Fruit fly (Drosophila melanogaster) whole organism, prepupa: ENCODE measurements around the gene CG34308.

ENCODE experiments used
- Blimp-1 ChIP-seq: fragments of 200-800 bp; sonication (Bioruptor generic); optimal IDR thresholded peaks from 3 replicates; lab custom pipeline; 2017; ENCODE audit warnings: missing biosample characterization, missing genetic modification characterization, mild to moderate bottlenecking, moderate library complexity, missing genetic modification reagents
- CG10631 ChIP-seq: fragments of 200-800 bp; sonication (Bioruptor generic); optimal IDR thresholded peaks from 2 replicates; lab custom pipeline; 2016; ENCODE audit warnings: missing biosample characterization, missing genetic modification characterization
- CG10669 ChIP-seq: fragments of 200-800 bp; sonication (Bioruptor generic); optimal IDR thresholded peaks from 3 replicates; lab custom pipeline; 2018; ENCODE audit warnings: missing biosample characterization, mild to moderate bottlenecking, missing genetic modification characterization, moderate library complexity
- CG11294 ChIP-seq: fragments of 200-800 bp; sonication (Bioruptor generic); IDR thresholded peaks from 2 replicates; pipeline ENCODE4 v1.3.6; 2022; ENCODE audit warnings: missing biosample characterization, missing genetic modification characterization
- CG11762 ChIP-seq: fragments of 200-800 bp; sonication (Bioruptor generic); optimal IDR thresholded peaks from 3 replicates; lab custom pipeline; 2016; ENCODE audit warnings: missing biosample characterization, missing genetic modification characterization; ENCODE audit not compliant: insufficient read depth
- CG11902 ChIP-seq: fragments of 200-800 bp; sonication (Bioruptor generic); optimal IDR thresholded peaks from 3 replicates; lab custom pipeline; 2016; ENCODE audit warnings: missing biosample characterization, missing genetic modification characterization
- CG1621 ChIP-seq: fragments of 200-800 bp; sonication (Bioruptor generic); optimal IDR thresholded peaks from 3 replicates; lab custom pipeline; 2018; ENCODE audit warnings: missing biosample characterization, mild to moderate bottlenecking, missing genetic modification characterization
- CG16779 ChIP-seq: fragments of 200-800 bp; sonication (Bioruptor generic); optimal IDR thresholded peaks from 3 replicates; lab custom pipeline; 2017; ENCODE audit warnings: missing biosample characterization, mild to moderate bottlenecking, missing genetic modification characterization
- CG3032 ChIP-seq: fragments of 200-800 bp; optimal IDR thresholded peaks from 2 replicates; lab custom pipeline; 2019; ENCODE audit warnings: missing biosample characterization, mild to moderate bottlenecking, missing genetic modification characterization, moderate library complexity
- CG31627 ChIP-seq: fragments of 200-800 bp; sonication (Bioruptor generic); optimal IDR thresholded peaks from 3 replicates; lab custom pipeline; 2016; ENCODE audit warnings: missing biosample characterization, missing genetic modification characterization
- CG32006 ChIP-seq: fragments of 200-800 bp; sonication (Bioruptor generic); optimal IDR thresholded peaks from 3 replicates; lab custom pipeline; 2017; ENCODE audit warnings: missing biosample characterization, mild to moderate bottlenecking, missing genetic modification characterization
- CG3919 ChIP-seq: fragments of 200-800 bp; sonication (Bioruptor generic); optimal IDR thresholded peaks from 3 replicates; lab custom pipeline; 2016; ENCODE audit warnings: missing biosample characterization, missing genetic modification characterization
- CG4318 ChIP-seq: fragments of 200-800 bp; sonication (Bioruptor generic); optimal IDR thresholded peaks from 3 replicates; lab custom pipeline; 2017; ENCODE audit warnings: missing biosample characterization, mild to moderate bottlenecking, missing genetic modification characterization
- CG6163 ChIP-seq: fragments of 200-800 bp; sonication (Bioruptor generic); IDR thresholded peaks from 3 replicates; pipeline ENCODE4 v1.3.6; 2022; ENCODE audit warnings: missing biosample characterization, missing genetic modification characterization
- CG6276 ChIP-seq: fragments of 200-800 bp; sonication (Bioruptor generic); optimal IDR thresholded peaks from 2 replicates; lab custom pipeline; 2017; ENCODE audit warnings: missing biosample characterization, mild to moderate bottlenecking, missing genetic modification characterization
- CG6792 ChIP-seq: fragments of 200-800 bp; sonication (Bioruptor generic); optimal IDR thresholded peaks from 3 replicates; lab custom pipeline; 2016; ENCODE audit warnings: missing biosample characterization, missing genetic modification characterization
- CG6854 ChIP-seq: fragments of 200-800 bp; sonication (Bioruptor generic); optimal IDR thresholded peaks from 2 replicates; lab custom pipeline; 2017; ENCODE audit warnings: missing biosample characterization, mild to moderate bottlenecking, missing genetic modification characterization
- CG7368 ChIP-seq: fragments of 200-800 bp; sonication (Bioruptor generic); optimal IDR thresholded peaks from 3 replicates; lab custom pipeline; 2016; ENCODE audit warnings: missing biosample characterization, missing genetic modification characterization
- CG8119 ChIP-seq: fragments of 200-800 bp; sonication (Bioruptor generic); IDR thresholded peaks from 3 replicates; pipeline ENCODE4 v1.3.6; 2022; ENCODE audit warnings: missing biosample characterization, missing genetic modification characterization
- CG8632 ChIP-seq: fragments of 200-800 bp; sonication (Bioruptor generic); optimal IDR thresholded peaks from 3 replicates; lab custom pipeline; 2016; ENCODE audit warnings: missing biosample characterization, missing genetic modification characterization
- Eip78C ChIP-seq: fragments of 200-800 bp; sonication (Bioruptor generic); peaks from one replicate; lab custom pipeline; 2016; ENCODE audit warnings: missing biosample characterization, missing genetic modification characterization
- Ets96B ChIP-seq: fragments of 200-800 bp; optimal IDR thresholded peaks from 2 replicates; lab custom pipeline; 2019; ENCODE audit warnings: missing biosample characterization, mild to moderate bottlenecking, missing genetic modification characterization, moderate library complexity
- Hr38 ChIP-seq: sonication (Bioruptor generic); optimal IDR thresholded peaks from 2 replicates; lab custom pipeline; 2016; ENCODE audit warnings: missing biosample characterization, missing genetic modification characterization
- Hr39 ChIP-seq: fragments of 200-800 bp; sonication (Bioruptor generic); optimal IDR thresholded peaks from 2 replicates; lab custom pipeline; 2016; ENCODE audit warnings: missing biosample characterization, missing genetic modification characterization
- Lpt ChIP-seq: fragments of 200-800 bp; sonication (Bioruptor generic); optimal IDR thresholded peaks from 3 replicates; lab custom pipeline; 2016; ENCODE audit warnings: missing biosample characterization, missing genetic modification characterization
- Met ChIP-seq: fragments of 200-800 bp; sonication (Bioruptor generic); optimal IDR thresholded peaks from 3 replicates; lab custom pipeline; 2016; ENCODE audit warnings: missing biosample characterization, missing genetic modification characterization
- OdsH ChIP-seq: fragments of 200-800 bp; sonication (Bioruptor generic); optimal IDR thresholded peaks from 3 replicates; lab custom pipeline; 2016; ENCODE audit warnings: missing biosample characterization, missing genetic modification characterization
- Sox15 ChIP-seq: fragments of 200-800 bp; sonication (Bioruptor generic); optimal IDR thresholded peaks from 3 replicates; lab custom pipeline; 2016; ENCODE audit warnings: missing biosample characterization, missing genetic modification characterization
- achi ChIP-seq: fragments of 200-800 bp; sonication (Bioruptor generic); optimal IDR thresholded peaks from 3 replicates; lab custom pipeline; 2016; ENCODE audit warnings: missing biosample characterization, missing genetic modification characterization
- acj6 ChIP-seq: fragments of 200-800 bp; sonication (Bioruptor generic); optimal IDR thresholded peaks from 3 replicates; lab custom pipeline; 2016; ENCODE audit warnings: missing biosample characterization, missing genetic modification characterization
- dac ChIP-seq: fragments of 200-800 bp; sonication (Bioruptor generic); optimal IDR thresholded peaks from 2 replicates; lab custom pipeline; 2017; ENCODE audit warnings: missing biosample characterization, mild to moderate bottlenecking, missing genetic modification characterization
- dsx ChIP-seq: fragments of 200-800 bp; optimal IDR thresholded peaks from 3 replicates; lab custom pipeline; 2019; ENCODE audit warnings: missing biosample characterization, mild to moderate bottlenecking, missing genetic modification characterization, moderate library complexity; ENCODE audit not compliant: poor library complexity, severe bottlenecking
- esn ChIP-seq: fragments of 200-800 bp; sonication (Bioruptor generic); optimal IDR thresholded peaks from 2 replicates; lab custom pipeline; 2016; ENCODE audit warnings: missing biosample characterization, mild to moderate bottlenecking, missing genetic modification characterization, moderate library complexity
- fd85E ChIP-seq: fragments of 200-800 bp; sonication (Bioruptor generic); optimal IDR thresholded peaks from 3 replicates; lab custom pipeline; 2016; ENCODE audit warnings: missing biosample characterization, missing genetic modification characterization
- lz ChIP-seq: fragments of 200-800 bp; sonication (Bioruptor generic); optimal IDR thresholded peaks from 3 replicates; lab custom pipeline; 2016; ENCODE audit warnings: missing biosample characterization, missing genetic modification characterization
- net ChIP-seq: fragments of 200-800 bp; sonication (Bioruptor generic); optimal IDR thresholded peaks from 3 replicates; lab custom pipeline; 2016; ENCODE audit warnings: missing biosample characterization, missing genetic modification characterization
- pdm3 ChIP-seq: fragments of 200-800 bp; sonication (Bioruptor generic); optimal IDR thresholded peaks from 3 replicates; lab custom pipeline; 2016; ENCODE audit warnings: missing biosample characterization, missing genetic modification characterization
- salr ChIP-seq, 2 experiments: fragments of 200-800 bp; sonication (Bioruptor generic); optimal IDR thresholded peaks; 3 replicates each; lab custom pipeline; 2016 to 2018; ENCODE audit warnings: missing biosample characterization in 2 of 2, missing genetic modification characterization in 2 of 2, mild to moderate bottlenecking in 1 of 2
- spab ChIP-seq: fragments of 200-800 bp; sonication (Bioruptor generic); optimal IDR thresholded peaks from 2 replicates; lab custom pipeline; 2017; ENCODE audit warnings: missing biosample characterization, mild to moderate bottlenecking, missing genetic modification characterization, missing genetic modification reagents
- ss ChIP-seq, 2 experiments: fragments of 200-800 bp; sonication (Bioruptor generic); optimal IDR thresholded peaks; 2 replicates in 1 of 2; 3 replicates in 1 of 2; lab custom pipeline; 2017 to 2018; ENCODE audit warnings: mild to moderate bottlenecking in 2 of 2, missing biosample characterization in 2 of 2, missing genetic modification characterization in 2 of 2, moderate library complexity in 1 of 2
- svp ChIP-seq: fragments of 200-800 bp; sonication (Bioruptor generic); peaks from one replicate; lab custom pipeline; 2016; ENCODE audit warnings: missing biosample characterization, missing genetic modification characterization

CG34308 gene

dm6 chr3R:13091666-13092065, 2.6 kb downstream of the CG34308 start:
- TF ChIP-seq ss (GFP tag; optimal IDR thresholded peaks at IDR 0.05; lab: Kevin White, UChicago) (peak in 1 of 2 experiments; percentile 28), CG1621 (peak; percentile 6), net (GFP tag; lab: Kevin White, UChicago) (peak; percentile 7), CG7368 (no peak), dsx (GFP tag; lab: Kevin White, UChicago) (peak; percentile 24), CG3919 (GFP tag; lab: Kevin White, UChicago) (peak; percentile 37), salr (GFP tag; optimal IDR thresholded peaks at IDR 0.05; lab: Kevin White, UChicago) (no peak), acj6 (peak; percentile 2), Ets96B (peak; percentile 45), Hr39 (GFP tag; lab: Kevin White, UChicago) (no peak), svp (GFP tag; lab: Kevin White, UChicago) (peak; percentile 58), CG32006 (GFP tag; lab: Kevin White, UChicago) (peak; percentile 25), esn (GFP tag; lab: Kevin White, UChicago) (no peak), CG11294 (GFP tag; lab: Robert Waterston, UW) (no peak), pdm3 (GFP tag; lab: Kevin White, UChicago) (peak; percentile 30), spab (GFP tag; lab: Kevin White, UChicago) (peak; percentile 24), CG10631 (GFP tag; lab: Kevin White, UChicago) (peak; percentile 20), Eip78C (peak; percentile 74), OdsH (GFP tag; lab: Kevin White, UChicago) (peak; percentile 8), CG10669 (GFP tag; lab: Kevin White, UChicago) (peak; percentile 28), CG8119 (0 out of 3 replicates have a peak, but pooled peaks have one; percentile 29)
- TF ChIP-seq, all 60 proteins: peak for 16

dm6 chr3R:13117711-13118110, 28.7 kb downstream of the CG34308 start:
- peak; percentile 71 for TF ChIP-seq Eip78C
- TF ChIP-seq CG32006 (GFP tag; lab: Kevin White, UChicago), result peak; percentile 21
- no peak for TF ChIP-seq CG3919 (GFP tag; lab: Kevin White, UChicago)
- TF ChIP-seq svp (GFP tag; lab: Kevin White, UChicago), result peak; percentile 65
- no peak for TF ChIP-seq CG6792 (GFP tag; lab: Kevin White, UChicago)
- no peak for TF ChIP-seq Lpt (GFP tag; lab: Kevin White, UChicago)
- TF ChIP-seq CG10631 (GFP tag; lab: Kevin White, UChicago), result peak; percentile 0

DNA sequence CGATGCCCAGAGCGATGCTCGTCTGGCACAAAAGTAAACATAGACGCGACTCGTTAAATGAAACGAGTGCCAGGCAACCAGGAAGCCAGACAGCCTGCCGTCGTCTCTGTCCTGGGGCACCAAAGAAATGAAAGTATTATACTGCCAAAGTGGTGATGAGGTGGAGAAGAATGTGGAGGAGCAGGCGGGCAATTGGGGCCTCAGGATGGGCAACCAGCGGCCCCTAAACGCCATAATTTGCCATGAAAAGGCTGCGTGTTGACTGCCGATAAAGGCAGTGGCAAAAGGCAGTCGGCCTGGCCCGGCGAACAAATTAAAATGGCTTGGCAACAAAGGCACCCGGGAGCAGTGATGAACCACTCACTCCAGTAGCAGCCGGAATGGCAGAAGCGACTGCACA, 39.9 kb downstream of the CG34308 start:
- no peak for TF ChIP-seq CG6163
- TF ChIP-seq CG16779 (tag; lab: Kevin White, UChicago), result no peak
- no peak for TF ChIP-seq pdm3 (GFP tag; lab: Kevin White, UChicago)
- no peak for TF ChIP-seq CG11762
- TF ChIP-seq CG32006 (GFP tag; lab: Kevin White, UChicago), result no peak
- no peak for TF ChIP-seq CG1621
- TF ChIP-seq lz (GFP tag; lab: Kevin White, UChicago), result no peak
- no peak for TF ChIP-seq Hr39 (GFP tag; lab: Kevin White, UChicago)
- no peak for TF ChIP-seq CG3032 (tag; lab: Kevin White, UChicago)
- TF ChIP-seq CG6854 (GFP tag; lab: Kevin White, UChicago), result no peak
- no peak for TF ChIP-seq CG8632 (GFP tag; lab: Kevin White, UChicago)
- no peak for TF ChIP-seq CG10669 (GFP tag; lab: Kevin White, UChicago)
- no peak for TF ChIP-seq fd85E (GFP tag; lab: Kevin White, UChicago)
- no peak for TF ChIP-seq CG6276 (GFP tag; lab: Kevin White, UChicago)
- no peak for TF ChIP-seq spab (GFP tag; lab: Kevin White, UChicago)
- no peak for TF ChIP-seq CG4318 (GFP tag; lab: Kevin White, UChicago)
- no peak for TF ChIP-seq OdsH (GFP tag; lab: Kevin White, UChicago)
- no peak for TF ChIP-seq CG11902 (GFP tag; lab: Kevin White, UChicago)

- TF ChIP-seq Eip78C (no peak), CG10631 (GFP tag; lab: Kevin White, UChicago) (no peak), esn (GFP tag; lab: Kevin White, UChicago) (no peak), svp (GFP tag; lab: Kevin White, UChicago) (no peak), CG11294 (GFP tag; lab: Robert Waterston, UW) (no peak), dac (no peak), CG31627 (GFP tag; lab: Kevin White, UChicago) (no peak), achi (GFP tag; lab: Kevin White, UChicago) (no peak), CG6792 (GFP tag; lab: Kevin White, UChicago) (no peak), Blimp-1 (GFP tag; lab: Kevin White, UChicago) (no peak), Sox15 (GFP tag; lab: Kevin White, UChicago) (no peak), CG32006 (GFP tag; lab: Kevin White, UChicago) (no peak), Met (GFP tag; lab: Kevin White, UChicago) (no peak), fd85E (GFP tag; lab: Kevin White, UChicago) (no peak), Hr38 (GFP tag; lab: Kevin White, UChicago) (no peak), CG16779 (tag; lab: Kevin White, UChicago) (no peak)
These were observed 49.1 kb downstream of the CG34308 start for dm6 chr3R:13138120-13138519.
